Worm (Caenorhabditis elegans) whole organism, L2 larva: ENCODE measurements around the gene aco-1.

Source experiments
- blmp-1 ChIP-seq: sonication (generic microtip); optimal IDR thresholded peaks from 2 replicates; lab custom pipeline; 2017; ENCODE audit warnings: missing genetic modification characterization, mild to moderate bottlenecking, missing compliant biosample characterization, antibody characterized with exemption, moderate library complexity; ENCODE audit not compliant: insufficient read depth
- ceh-82 ChIP-seq: fragments of 150-350 bp; optimal IDR thresholded peaks from 2 replicates; lab custom pipeline; 2014; ENCODE audit warnings: missing biosample characterization, missing genetic modification characterization
- lin-13 ChIP-seq: fragments of 150-350 bp; optimal IDR thresholded peaks from 2 replicates; lab custom pipeline; 2014; ENCODE audit warnings: missing biosample characterization, missing genetic modification reagents, missing genetic modification characterization
- nhr-237 ChIP-seq: fragments of 150-350 bp; optimal IDR thresholded peaks from 2 replicates; lab custom pipeline; 2014; ENCODE audit warnings: missing biosample characterization, missing genetic modification characterization
- nhr-77 ChIP-seq: fragments of 150-350 bp; optimal IDR thresholded peaks from 2 replicates; lab custom pipeline; 2014; ENCODE audit warnings: missing biosample characterization, missing genetic modification characterization

DNA sequence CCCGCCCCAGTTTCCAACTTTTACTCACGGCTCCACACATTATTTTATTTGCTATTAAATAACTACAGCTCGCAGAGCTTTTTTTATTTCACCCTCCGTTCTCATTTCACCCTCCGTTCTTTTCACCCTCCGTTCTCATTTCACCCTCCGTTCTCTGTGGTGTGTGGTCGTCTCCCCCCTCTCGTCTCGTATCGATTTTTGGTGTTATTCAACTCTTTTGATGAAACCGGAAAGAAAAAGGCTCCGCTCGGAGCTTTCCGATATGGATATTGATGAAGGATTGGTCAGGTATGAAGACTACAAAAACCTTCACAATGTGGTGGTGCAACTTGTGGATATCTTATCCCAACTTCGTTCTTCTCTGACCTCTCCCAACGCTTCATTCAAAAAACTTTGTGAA lies 49.1 kb upstream of the aco-1 start:
- TF ChIP-seq nhr-77 (tag; lab: Kevin White, UChicago) (no peak), blmp-1 (tag; lab: Kevin White, UChicago) (no peak), ceh-82 (tag; lab: Kevin White, UChicago) (no peak), nhr-237 (tag; lab: Kevin White, UChicago) (no peak), lin-13 (GFP tag; lab: Kevin White, UChicago) (no peak)
